Worm (Caenorhabditis elegans) whole organism, L1 larva: ENCODE data around the gene C01G5.25.
A peak's percentile ranks its signal among the peaks of the same experiment; 100 is the strongest.

ENCODE experiments used
- C16A3.4 ChIP-seq: fragments of 150-350 bp; optimal IDR thresholded peaks from 2 replicates; lab custom pipeline; 2014; ENCODE audit warnings: missing biosample characterization, missing genetic modification characterization
- blmp-1 ChIP-seq: fragments of 150-350 bp; optimal IDR thresholded peaks from 2 replicates; lab custom pipeline; 2014; ENCODE audit warnings: missing biosample characterization, missing genetic modification characterization
- ceh-63 ChIP-seq: fragments of 200-800 bp; sonication (Bioruptor generic); optimal IDR thresholded peaks from 2 replicates; lab custom pipeline; 2018; ENCODE audit warnings: mild to moderate bottlenecking, missing genetic modification characterization, missing compliant biosample characterization
- dpl-1 ChIP-seq, 3 experiments: fragments of 150-350 bp in 2 of 3; sonication (generic microtip) in 1 of 3; optimal IDR thresholded peaks; 2 replicates each; lab custom pipeline; 2014 to 2017; ENCODE audit warnings: missing biosample characterization in 3 of 3, missing genetic modification characterization in 3 of 3, missing genetic modification reagents in 3 of 3
- dsc-1 ChIP-seq: sonication (generic microtip); optimal IDR thresholded peaks from 2 replicates; lab custom pipeline; 2016; ENCODE audit warnings: mild to moderate bottlenecking, missing genetic modification characterization, missing compliant biosample characterization
- efl-1 ChIP-seq, 4 experiments: fragments of 150-350 bp; optimal IDR thresholded peaks in 3 of 4; peaks in 1 of 4; 1 replicate in 1 of 4; 2 replicates in 3 of 4; lab custom pipeline; 2014; ENCODE audit warnings: missing biosample characterization in 2 of 4, missing genetic modification characterization in 2 of 4, missing genetic modification reagents in 2 of 4
- egl-13 ChIP-seq: sonication (generic microtip); optimal IDR thresholded peaks from 2 replicates; lab custom pipeline; 2016; ENCODE audit warnings: missing genotype, missing genetic modification reagents, missing genetic modification characterization, missing compliant biosample characterization
- fkh-10 ChIP-seq: sonication (generic microtip); optimal IDR thresholded peaks from 2 replicates; lab custom pipeline; 2017; ENCODE audit warnings: missing biosample characterization, missing genetic modification reagents, missing genetic modification characterization
- fkh-8 ChIP-seq: sonication (generic microtip); optimal IDR thresholded peaks from 2 replicates; lab custom pipeline; 2016; ENCODE audit warnings: mild to moderate bottlenecking, missing genetic modification characterization, missing compliant biosample characterization
- hlh-4 ChIP-seq: sonication (generic microtip); optimal IDR thresholded peaks from 2 replicates; lab custom pipeline; 2016; ENCODE audit warnings: mild to moderate bottlenecking, missing genetic modification characterization, missing compliant biosample characterization
- lin-14 ChIP-seq: fragments of 200-800 bp; sonication (Bioruptor generic); optimal IDR thresholded peaks from 2 replicates; lab custom pipeline; 2018; ENCODE audit warnings: mild to moderate bottlenecking, missing genetic modification characterization, moderate library complexity, missing compliant biosample characterization
- lir-3 ChIP-seq: sonication (generic microtip); optimal IDR thresholded peaks from 2 replicates; lab custom pipeline; 2016; ENCODE audit warnings: mild to moderate bottlenecking, missing genetic modification characterization, moderate library complexity, missing compliant biosample characterization; ENCODE audit not compliant: poor library complexity
- lsy-2 ChIP-seq, 2 experiments: fragments of 150-350 bp; optimal IDR thresholded peaks; 2 replicates each; lab custom pipeline; 2014; ENCODE audit warnings: missing biosample characterization in 2 of 2, missing genetic modification characterization in 2 of 2
- nhr-11 ChIP-seq: fragments of 150-350 bp; optimal IDR thresholded peaks from 2 replicates; lab custom pipeline; 2014; ENCODE audit warnings: missing biosample characterization, missing genetic modification characterization
- nhr-19 ChIP-seq: fragments of 200-800 bp; sonication (Bioruptor generic); conservative IDR thresholded peaks from 2 replicates; pipeline ENCODE4 v1.3.6; 2022; ENCODE audit warnings: missing genetic modification characterization, missing compliant biosample characterization
- nhr-20 ChIP-seq: sonication (generic microtip); optimal IDR thresholded peaks from 2 replicates; lab custom pipeline; 2016; ENCODE audit warnings: mild to moderate bottlenecking, missing genetic modification characterization, missing compliant biosample characterization
- nhr-47 ChIP-seq: sonication (generic microtip); optimal IDR thresholded peaks from 2 replicates; lab custom pipeline; 2016; ENCODE audit warnings: mild to moderate bottlenecking, missing genetic modification characterization, moderate library complexity, missing compliant biosample characterization
- nhr-71 ChIP-seq: sonication (generic microtip); optimal IDR thresholded peaks from 2 replicates; lab custom pipeline; 2016; ENCODE audit warnings: mild to moderate bottlenecking, missing genetic modification characterization, moderate library complexity, missing compliant biosample characterization
- nhr-76 ChIP-seq: sonication (generic microtip); optimal IDR thresholded peaks from 2 replicates; lab custom pipeline; 2017; ENCODE audit warnings: missing biosample characterization, missing genetic modification characterization
- nhr-90 ChIP-seq: sonication (generic microtip); optimal IDR thresholded peaks from 2 replicates; lab custom pipeline; 2016; ENCODE audit warnings: mild to moderate bottlenecking, missing genetic modification characterization, missing compliant biosample characterization; ENCODE audit not compliant: poor library complexity
- pag-3 ChIP-seq: sonication (generic microtip); optimal IDR thresholded peaks from 2 replicates; lab custom pipeline; 2017; ENCODE audit warnings: missing genetic modification characterization, mild to moderate bottlenecking, missing compliant biosample characterization, antibody characterized with exemption, borderline replicate concordance; ENCODE audit not compliant: insufficient read depth
- pax-3 ChIP-seq: fragments of 200-800 bp; sonication (Bioruptor generic); optimal IDR thresholded peaks from 2 replicates; lab custom pipeline; 2018; ENCODE audit warnings: mild to moderate bottlenecking, missing genetic modification characterization, moderate library complexity, missing compliant biosample characterization
- sox-4 ChIP-seq: sonication (generic microtip); optimal IDR thresholded peaks from 2 replicates; lab custom pipeline; 2016; ENCODE audit warnings: missing genetic modification characterization, missing compliant biosample characterization
- swsn-7 ChIP-seq: sonication (generic microtip); optimal IDR thresholded peaks from 2 replicates; lab custom pipeline; 2016; ENCODE audit warnings: missing genetic modification characterization, missing compliant biosample characterization
- unc-130 ChIP-seq: fragments of 150-350 bp; optimal IDR thresholded peaks from 2 replicates; lab custom pipeline; 2017; ENCODE audit warnings: missing biosample characterization, missing genetic modification characterization, inconsistent platforms
- unc-62 ChIP-seq: fragments of 150-350 bp; optimal IDR thresholded peaks from 2 replicates; lab custom pipeline; 2014; ENCODE audit warnings: missing biosample characterization, missing genetic modification reagents, missing genetic modification characterization
- unc-86 ChIP-seq: sonication (generic microtip); optimal IDR thresholded peaks from 2 replicates; lab custom pipeline; 2016; ENCODE audit warnings: missing genetic modification characterization, missing compliant biosample characterization
- xbp-1 ChIP-seq: sonication (generic microtip); optimal IDR thresholded peaks from 2 replicates; lab custom pipeline; 2016; ENCODE audit warnings: missing genetic modification characterization, missing compliant biosample characterization
- zip-4 ChIP-seq: fragments of 200-800 bp; sonication (Bioruptor generic); optimal IDR thresholded peaks from 2 replicates; lab custom pipeline; 2018; ENCODE audit warnings: mild to moderate bottlenecking, missing genetic modification characterization, moderate library complexity, missing compliant biosample characterization
- ztf-4 ChIP-seq: fragments of 150-350 bp; optimal IDR thresholded peaks from 2 replicates; lab custom pipeline; 2014; ENCODE audit warnings: missing biosample characterization, missing genetic modification characterization

Gene C01G5.25

DNA sequence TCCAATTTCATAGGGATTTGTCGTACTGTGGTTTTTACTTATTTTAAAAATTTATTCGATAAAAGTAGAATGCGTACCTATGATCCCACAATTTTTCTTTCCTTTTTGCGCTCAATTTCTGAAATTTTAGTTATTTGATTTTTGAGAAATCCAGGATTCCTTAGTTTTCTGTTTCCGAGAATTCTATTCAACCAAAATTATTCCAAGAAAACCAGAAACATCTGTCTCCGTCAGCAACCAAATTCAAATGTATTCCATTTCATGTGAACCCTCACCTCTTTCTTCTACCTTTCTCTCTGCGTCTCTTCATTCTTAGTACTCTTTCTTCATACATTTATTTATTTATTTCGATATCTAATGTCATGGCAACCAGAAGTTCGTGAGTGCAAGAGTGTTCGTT, 29.7 kb upstream of the C01G5.25 start:
- TF ChIP-seq C16A3.4 (tag; lab: Kevin White, UChicago) (no peak), nhr-47 (tag; lab: Kevin White, UChicago) (peak; percentile 64), fkh-8 (tag; lab: Kevin White, UChicago) (peak; percentile 61), swsn-7 (tag; lab: Kevin White, UChicago) (peak; percentile 0), unc-130 (tag; lab: Kevin White, UChicago) (no peak), hlh-4 (tag; lab: Kevin White, UChicago) (peak; percentile 91), nhr-71 (tag; lab: Kevin White, UChicago) (peak; percentile 60)

DNA sequence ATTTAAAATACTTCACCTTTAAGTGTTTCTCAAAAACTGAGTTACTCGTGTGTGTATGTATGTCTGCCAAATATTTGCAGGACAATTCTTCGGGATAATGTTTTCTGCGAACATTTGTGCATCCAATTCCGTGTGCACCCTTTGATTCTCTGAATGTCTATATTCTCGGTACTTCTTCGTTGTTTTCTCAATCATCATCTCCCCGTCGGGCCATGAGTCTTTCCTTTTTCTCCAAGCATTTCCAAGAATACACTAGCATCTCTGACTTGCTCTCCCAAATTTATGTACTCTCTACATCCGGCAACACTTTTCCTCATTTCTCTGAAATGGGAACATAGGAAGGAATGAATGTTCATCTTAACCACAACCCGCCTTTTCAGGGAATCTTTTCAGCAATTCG, 26.8 kb upstream of the C01G5.25 start:
- TF ChIP-seq dpl-1 (GFP tag; optimal IDR thresholded peaks at IDR 0.05; lab: Kevin White, UChicago): peak in 1 of 3 experiments; percentile 21
- TF ChIP-seq xbp-1 (tag; lab: Kevin White, UChicago): peak; percentile 33
- TF ChIP-seq hlh-4 (tag; lab: Kevin White, UChicago): no peak
- TF ChIP-seq egl-13 (tag; lab: Kevin White, UChicago): peak; percentile 79
- TF ChIP-seq swsn-7 (tag; lab: Kevin White, UChicago): peak; percentile 73
- peak; percentile 90 for TF ChIP-seq nhr-47 (tag; lab: Kevin White, UChicago)
- peak in 1 of 2 experiments; percentile 34 for TF ChIP-seq lsy-2 (tag; optimal IDR thresholded peaks at IDR 0.05; lab: Kevin White, UChicago)
- TF ChIP-seq unc-86 (tag; lab: Kevin White, UChicago): peak; percentile 71
- TF ChIP-seq ceh-63: no peak
- no peak for TF ChIP-seq lir-3 (tag; lab: Kevin White, UChicago)
- peak; percentile 63 for TF ChIP-seq dsc-1 (tag; lab: Kevin White, UChicago)
- TF ChIP-seq nhr-11 (tag; lab: Kevin White, UChicago): peak; percentile 79
- no peak for TF ChIP-seq unc-130 (tag; lab: Kevin White, UChicago)
- TF ChIP-seq nhr-19: peak; percentile 17; the same call in 1 of the 2 replicates
- TF ChIP-seq ztf-4 (tag; lab: Kevin White, UChicago): peak; percentile 23
- peak; percentile 77 for TF ChIP-seq pax-3 (tag; lab: Kevin White, UChicago)
- TF ChIP-seq nhr-76 (tag; lab: Kevin White, UChicago): no peak
- TF ChIP-seq zip-4 (GFP tag; lab: Kevin White, UChicago): peak; percentile 3
- no peak for TF ChIP-seq efl-1 (optimal IDR thresholded peaks at IDR 0.05; lab: Kevin White, UChicago)
- TF ChIP-seq efl-1 (GFP tag; optimal IDR thresholded peaks at IDR 0.05 in 1 of 2; lab: Kevin White, UChicago): no peak
- TF ChIP-seq unc-62 (GFP tag; lab: Kevin White, UChicago): no peak
- TF ChIP-seq pag-3 (tag; lab: Kevin White, UChicago): no peak
- peak; percentile 97 for TF ChIP-seq fkh-8 (tag; lab: Kevin White, UChicago)
- TF ChIP-seq lin-14 (GFP tag; lab: Kevin White, UChicago): peak; percentile 71
- peak; percentile 94 for TF ChIP-seq nhr-71 (tag; lab: Kevin White, UChicago)
- TF ChIP-seq sox-4: peak; percentile 53
- TF ChIP-seq nhr-20 (tag; lab: Kevin White, UChicago): peak; percentile 16

DNA sequence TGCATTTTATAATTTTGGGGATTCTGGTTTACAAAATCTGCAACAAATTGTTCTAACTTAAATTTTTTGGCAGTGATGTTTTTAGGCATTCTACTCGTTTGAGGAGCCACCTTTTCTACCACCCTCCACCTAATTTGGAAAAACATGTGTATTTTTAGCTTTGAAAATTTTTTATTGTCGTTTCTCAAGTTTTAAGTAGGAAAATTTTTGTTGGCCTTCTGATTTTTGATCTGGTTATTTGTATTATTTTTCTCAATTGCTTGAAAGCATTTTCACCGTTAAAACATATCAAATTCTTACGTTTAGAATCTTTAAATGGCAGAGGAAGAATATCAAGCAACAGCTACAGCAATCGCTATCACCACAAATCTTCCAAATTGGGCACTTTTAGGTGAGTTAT, 23.6 kb upstream of the C01G5.25 start, which contains the start of gene C01G5.7:
Gene C01G5.7, plus strand, starts transcription at position 301 of the 400 bp plus-strand sequence.
- TF ChIP-seq nhr-90 (tag; lab: Kevin White, UChicago): no peak
- no peak for TF ChIP-seq fkh-10 (GFP tag; lab: Kevin White, UChicago)
- TF ChIP-seq nhr-71 (tag; lab: Kevin White, UChicago): no peak
- TF ChIP-seq, all 84 proteins: peak for 0

DNA sequence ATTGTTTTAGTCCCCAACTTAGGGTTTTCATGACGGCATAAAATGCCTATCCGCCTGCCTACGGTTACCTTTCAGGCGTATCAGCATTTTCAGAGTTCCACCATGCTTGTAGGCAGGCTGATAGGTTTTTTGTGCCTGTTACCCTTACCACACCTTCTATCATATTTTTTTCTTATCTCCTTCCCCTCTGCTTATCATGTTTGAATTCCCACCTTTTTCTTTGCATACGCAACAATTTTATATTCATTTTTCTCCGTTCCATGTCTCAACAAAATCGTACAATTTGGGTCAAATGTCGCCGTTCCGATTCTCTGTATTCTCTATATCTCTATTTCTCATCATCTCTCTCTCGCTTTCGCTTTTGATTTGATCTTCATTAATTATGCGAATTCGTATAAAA, 21.9 kb upstream of the C01G5.25 start, which contains the start of gene C01G5.9:
Gene C01G5.9, plus strand, starts transcription at position 301 of the 400 bp plus-strand sequence.
- no peak for TF ChIP-seq zip-4 (GFP tag; lab: Kevin White, UChicago)
- peak; percentile 10 for TF ChIP-seq blmp-1
- TF ChIP-seq unc-86 (tag; lab: Kevin White, UChicago): no peak
- TF ChIP-seq, all 84 proteins: peak for 1
